Worm (Caenorhabditis elegans): ENCODE measurements around the gene F54C8.6.
A peak's percentile ranks its signal among the peaks of the same experiment; 100 is the strongest.

Gene F54C8.6

ce11 chrIII:9489798-9490197, 40.1 kb upstream of the F54C8.6 start:
- no peak for TF ChIP-seq mml-1 (tag; optimal IDR thresholded peaks at IDR 0.05)
- no peak for TF ChIP-seq elt-2 (tag; optimal IDR thresholded peaks at IDR 0.05)
- no peak for TF ChIP-seq tbx-2 (tag; optimal IDR thresholded peaks at IDR 0.05)
- no peak for TF ChIP-seq ceh-16 (tag; optimal IDR thresholded peaks at IDR 0.05)
- no peak for TF ChIP-seq nhr-12 (tag; optimal IDR thresholded peaks at IDR 0.05)
- no peak for TF ChIP-seq nhr-25 (tag; optimal IDR thresholded peaks at IDR 0.05)
- TF ChIP-seq ztf-11 (tag; optimal IDR thresholded peaks at IDR 0.05), result no peak

- TF ChIP-seq ceh-9 (tag; optimal IDR thresholded peaks at IDR 0.05) (no peak), nhr-237 (tag; optimal IDR thresholded peaks at IDR 0.05) (no peak), ama-1 (optimal IDR thresholded peaks at IDR 0.05) (no peak), nhr-11 (tag; optimal IDR thresholded peaks at IDR 0.05) (no peak), sea-2 (GFP tag; optimal IDR thresholded peaks at IDR 0.05) (no peak), pha-4 (tag; optimal IDR thresholded peaks at IDR 0.05) (no peak), nfya-1 (tag; optimal IDR thresholded peaks at IDR 0.05; ENCODE audit: insufficient read depth) (no peak), tbx-2 (tag; optimal IDR thresholded peaks at IDR 0.05) (no peak), elt-1 (tag; optimal IDR thresholded peaks at IDR 0.05) (no peak), nhr-25 (tag; optimal IDR thresholded peaks at IDR 0.05) (no peak), ceh-28 (tag; optimal IDR thresholded peaks at IDR 0.05) (no peak), mdl-1 (tag; optimal IDR thresholded peaks at IDR 0.05) (no peak), ztf-4 (tag; optimal IDR thresholded peaks at IDR 0.05) (no peak), zag-1 (tag; optimal IDR thresholded peaks at IDR 0.05) (no peak), lin-39 (tag; optimal IDR thresholded peaks at IDR 0.05) (no peak), snpc-4 (tag; optimal IDR thresholded peaks at IDR 0.05) (no peak), egl-27 (tag; optimal IDR thresholded peaks at IDR 0.05) (no peak), ceh-82 (tag; optimal IDR thresholded peaks at IDR 0.05) (no peak), elt-2 (tag; optimal IDR thresholded peaks at IDR 0.05) (no peak)
These were observed 38.7 kb upstream of the F54C8.6 start, which contains the start of gene nlp-36 for ce11 chrIII:9488431-9488830. Gene nlp-36 (plus strand): TSS chrIII:9488731.

ce11 chrIII:9488027-9488426, 38.3 kb upstream of the F54C8.6 start:
- TF ChIP-seq snpc-4 (tag; optimal IDR thresholded peaks at IDR 0.05), result no peak
- no peak for TF ChIP-seq daf-12 (tag; optimal IDR thresholded peaks at IDR 0.05)
- TF ChIP-seq hmg-11 (tag; optimal IDR thresholded peaks at IDR 0.05), result no peak
- TF ChIP-seq tbx-2 (tag; optimal IDR thresholded peaks at IDR 0.05), result no peak
- TF ChIP-seq ztf-4 (tag; optimal IDR thresholded peaks at IDR 0.05), result no peak
- TF ChIP-seq fos-1 (tag; optimal IDR thresholded peaks at IDR 0.05), result no peak
- TF ChIP-seq aly-2 (tag; optimal IDR thresholded peaks at IDR 0.05), result no peak
- TF ChIP-seq ztf-11 (tag; optimal IDR thresholded peaks at IDR 0.05), result no peak
- TF ChIP-seq pha-4 (tag; optimal IDR thresholded peaks at IDR 0.05), result no peak
- TF ChIP-seq lin-15B (tag; optimal IDR thresholded peaks at IDR 0.05), result no peak
- no peak for TF ChIP-seq elt-2 (tag; optimal IDR thresholded peaks at IDR 0.05)
- no peak for TF ChIP-seq zag-1 (tag; optimal IDR thresholded peaks at IDR 0.05)

ce11 chrIII:9487454-9487853, 37.7 kb upstream of the F54C8.6 start:
- TF ChIP-seq pha-4 (tag; optimal IDR thresholded peaks at IDR 0.05) (peak; percentile 72), eor-1 (tag; optimal IDR thresholded peaks at IDR 0.05) (no peak), fkh-10 (GFP tag; optimal IDR thresholded peaks at IDR 0.05) (no peak), pqm-1 (tag; optimal IDR thresholded peaks at IDR 0.05) (peak; percentile 87), nhr-23 (tag; optimal IDR thresholded peaks at IDR 0.05) (no peak), jun-1 (tag; optimal IDR thresholded peaks at IDR 0.05) (peak; percentile 10), ceh-28 (tag; optimal IDR thresholded peaks at IDR 0.05) (peak; percentile 7), elt-2 (tag; optimal IDR thresholded peaks at IDR 0.05) (peak; percentile 81), daf-12 (tag; optimal IDR thresholded peaks at IDR 0.05) (no peak)

- TF ChIP-seq mdl-1 (tag; optimal IDR thresholded peaks at IDR 0.05), result no peak
- TF ChIP-seq egl-5 (tag; optimal IDR thresholded peaks at IDR 0.05), result no peak
- no peak for TF ChIP-seq unc-39 (tag; optimal IDR thresholded peaks at IDR 0.05)
- no peak for TF ChIP-seq unc-62 (GFP tag; optimal IDR thresholded peaks at IDR 0.05)
- TF ChIP-seq fkh-2 (tag; optimal IDR thresholded peaks at IDR 0.05), result no peak
- no peak for TF ChIP-seq elt-3 (tag; optimal IDR thresholded peaks at IDR 0.05)
- no peak for TF ChIP-seq daf-12 (tag; optimal IDR thresholded peaks at IDR 0.05)
- no peak for TF ChIP-seq lin-15B (tag; optimal IDR thresholded peaks at IDR 0.05)
- no peak for TF ChIP-seq fos-1 (tag; optimal IDR thresholded peaks at IDR 0.05)
- TF ChIP-seq R02D3.7 (tag; optimal IDR thresholded peaks at IDR 0.05), result no peak
- no peak for TF ChIP-seq fkh-10 (GFP tag; optimal IDR thresholded peaks at IDR 0.05)
- TF ChIP-seq nhr-25 (tag; optimal IDR thresholded peaks at IDR 0.05), result no peak
- TF ChIP-seq ceh-28 (tag; optimal IDR thresholded peaks at IDR 0.05), result no peak
These were observed 35.6 kb upstream of the F54C8.6 start, which contains the start of gene bre-3 for ce11 chrIII:9485373-9485772. Gene bre-3 (minus strand): TSS chrIII:9485473.
